Worm (Caenorhabditis elegans): ENCODE results near the gene bmy-1.

- no peak for TF ChIP-seq B0310.2 (tag; optimal IDR thresholded peaks at IDR 0.05)
- no peak for TF ChIP-seq ama-1 (optimal IDR thresholded peaks at IDR 0.05)
- no peak for TF ChIP-seq tbx-11 (GFP tag; IDR thresholded peaks at IDR 0.05)
- TF ChIP-seq hnd-1 (tag; optimal IDR thresholded peaks at IDR 0.05) = no peak
- no peak for TF ChIP-seq aly-1 (tag; optimal IDR thresholded peaks at IDR 0.05)
- TF ChIP-seq hmbx-1 (tag; optimal IDR thresholded peaks at IDR 0.05) = no peak
- TF ChIP-seq scrt-1 (GFP tag; IDR thresholded peaks at IDR 0.05) = no peak
Observed at ce11 chrII:5388786-5389421, 30.4 kb downstream of the bmy-1 start, which contains the start of gene rsp-4.
